Fruit fly (Drosophila melanogaster): ENCODE results near the gene Cox10.

Cox10 gene

dm6 chr2L:10311822-10312221, 19.4 kb upstream of the Cox10 start:
- TF ChIP-seq dac (GFP tag; optimal IDR thresholded peaks at IDR 0.05) (no peak), fkh (GFP tag; optimal IDR thresholded peaks at IDR 0.05) (peak; percentile 69), Hr38 (GFP tag; optimal IDR thresholded peaks at IDR 0.05) (no peak)

dm6 chr2L:10314327-10315210, 16.7 kb upstream of the Cox10 start, which contains the start of the genes Usp14 and CG4972:
TSS of gene Usp14 (minus strand) at chr2L:10314396.
TSS of gene CG4972 (plus strand) at chr2L:10314792.
- no peak for TF ChIP-seq CG6808 (GFP tag; optimal IDR thresholded peaks at IDR 0.05)
- peak; percentile 34 for TF ChIP-seq CG3032 (tag; optimal IDR thresholded peaks at IDR 0.05)
- peak; percentile 21 for TF ChIP-seq Sox14 (GFP tag; optimal IDR thresholded peaks at IDR 0.05)
- peak; percentile 6 for TF ChIP-seq esn (GFP tag; optimal IDR thresholded peaks at IDR 0.05)
- TF ChIP-seq fkh (GFP tag; optimal IDR thresholded peaks at IDR 0.05), result peak; percentile 25
- peak; percentile 22 for TF ChIP-seq cyc (GFP tag; optimal IDR thresholded peaks at IDR 0.05)
- TF ChIP-seq CG6163 (GFP tag; IDR thresholded peaks at IDR 0.05), result no peak
- peak; percentile 26 for TF ChIP-seq topi (GFP tag; optimal IDR thresholded peaks at IDR 0.05)

dm6 chr2L:10315888-10316287, 15.4 kb upstream of the Cox10 start:
- TF ChIP-seq CG11294 (GFP tag; IDR thresholded peaks at IDR 0.05) (no peak), CG3919 (GFP tag; optimal IDR thresholded peaks at IDR 0.05) (no peak), Sox14 (GFP tag; optimal IDR thresholded peaks at IDR 0.05) (no peak), ss (GFP tag; optimal IDR thresholded peaks at IDR 0.05) (no peak), CG34406 (GFP tag; optimal IDR thresholded peaks at IDR 0.05) (no peak), CG8632 (GFP tag; optimal IDR thresholded peaks at IDR 0.05) (no peak), cyc (GFP tag; optimal IDR thresholded peaks at IDR 0.05) (no peak), CG31627 (GFP tag; optimal IDR thresholded peaks at IDR 0.05) (no peak), eg (GFP tag; IDR thresholded peaks at IDR 0.05) (no peak), CG6792 (GFP tag; optimal IDR thresholded peaks at IDR 0.05) (no peak), pdm3 (GFP tag; optimal IDR thresholded peaks at IDR 0.05) (no peak), fd85E (GFP tag; optimal IDR thresholded peaks at IDR 0.05) (no peak), CG9139 (GFP tag; optimal IDR thresholded peaks at IDR 0.05) (no peak), achi (GFP tag; optimal IDR thresholded peaks at IDR 0.05) (no peak), Gug (GFP tag; IDR thresholded peaks at IDR 0.05) (no peak)

dm6 chr2L:10320174-10320775, 11.0 kb upstream of the Cox10 start:
- TF ChIP-seq CG1621 (tag; optimal IDR thresholded peaks at IDR 0.05) (no peak), vri (GFP tag; optimal IDR thresholded peaks at IDR 0.05) (peak; percentile 94), Eip93F (GFP tag; optimal IDR thresholded peaks at IDR 0.05) (peak; percentile 27)

dm6 chr2L:10321036-10321583, 10.2 kb upstream of the Cox10 start:
- TF ChIP-seq dac (GFP tag; optimal IDR thresholded peaks at IDR 0.05), result no peak
- no peak for TF ChIP-seq CG11294 (GFP tag; IDR thresholded peaks at IDR 0.05)
- no peak for TF ChIP-seq Sox14 (GFP tag; optimal IDR thresholded peaks at IDR 0.05)
- no peak for TF ChIP-seq CG10631 (GFP tag; optimal IDR thresholded peaks at IDR 0.05)
- no peak for TF ChIP-seq achi (GFP tag; optimal IDR thresholded peaks at IDR 0.05)
- no peak for TF ChIP-seq CG6808 (GFP tag; optimal IDR thresholded peaks at IDR 0.05)
- TF ChIP-seq CG11902 (GFP tag; optimal IDR thresholded peaks at IDR 0.05), result no peak
- no peak for TF ChIP-seq CG6792 (GFP tag; optimal IDR thresholded peaks at IDR 0.05)
- TF ChIP-seq CG6854 (GFP tag; optimal IDR thresholded peaks at IDR 0.05), result no peak
- TF ChIP-seq fkh (GFP tag; optimal IDR thresholded peaks at IDR 0.05), result peak; percentile 85
- TF ChIP-seq cyc (GFP tag; optimal IDR thresholded peaks at IDR 0.05), result peak; percentile 9
- TF ChIP-seq Eip78C (GFP tag), result peak; percentile 71
- TF ChIP-seq CG6163 (GFP tag; IDR thresholded peaks at IDR 0.05), result no peak
- TF ChIP-seq spab (GFP tag; optimal IDR thresholded peaks at IDR 0.05), result no peak
- TF ChIP-seq Sox102F (GFP tag; optimal IDR thresholded peaks at IDR 0.05), result no peak
- no peak for TF ChIP-seq CG10669 (GFP tag; optimal IDR thresholded peaks at IDR 0.05)
- no peak for TF ChIP-seq CG8319 (GFP tag; optimal IDR thresholded peaks at IDR 0.05)

Data from whole organism, prepupa.